Fruit fly (Drosophila melanogaster) Kc167 (cell line): ENCODE measurements around the gene Rcc1.

Experiments
- Myc ChIP-seq: fragments of >200 bp; optimal IDR thresholded peaks from 2 replicates; lab custom pipeline; 2017; ENCODE audit warnings: missing external identifiers
- h ChIP-seq: fragments of >200 bp; optimal IDR thresholded peaks from 3 replicates; lab custom pipeline; 2018; ENCODE audit warnings: missing external identifiers
- ttk ChIP-seq: sonication (Bioruptor generic); optimal IDR thresholded peaks from 2 replicates; lab custom pipeline; 2017; ENCODE audit warnings: missing external identifiers

DNA sequence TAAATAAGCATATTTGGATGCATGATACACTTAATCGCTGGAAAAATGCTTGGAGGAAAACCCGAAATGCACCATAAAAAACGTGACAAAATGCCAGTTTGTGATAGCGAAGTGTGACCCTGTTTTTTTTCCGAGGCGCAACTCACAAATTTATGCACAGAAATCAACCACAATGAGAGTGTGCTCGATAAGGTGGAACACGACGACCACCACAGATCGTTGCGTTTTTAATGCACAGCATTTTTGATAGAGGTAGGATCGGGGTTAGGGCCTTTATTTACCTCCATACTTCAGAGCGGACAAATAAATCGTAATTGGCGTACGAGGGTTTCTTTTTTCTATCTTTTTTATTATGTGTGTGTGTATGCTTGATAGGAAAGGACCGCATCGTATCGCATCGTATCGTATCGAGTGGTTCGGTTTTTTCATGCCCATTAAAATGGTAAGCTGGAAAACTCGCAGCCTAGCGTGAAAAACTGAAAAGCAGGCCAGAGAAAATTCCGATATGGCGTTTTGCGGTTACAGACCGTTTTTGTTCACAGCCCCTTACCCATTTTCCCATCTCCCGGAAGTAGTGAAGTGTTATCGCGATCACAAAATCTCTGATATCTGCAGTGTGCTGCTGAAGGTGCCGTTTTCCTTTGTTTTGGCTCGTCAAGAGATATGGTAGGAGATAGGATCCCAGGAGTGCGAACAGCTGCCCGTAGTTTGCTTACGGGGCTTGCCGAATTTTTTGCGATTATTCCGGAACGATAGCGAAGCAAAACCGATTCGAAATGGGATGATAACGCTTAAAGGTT lies 48.2 kb upstream of the Rcc1 start:
- no peak for TF ChIP-seq ttk (lab: Kevin White, UChicago)
- TF ChIP-seq h (lab: Kevin White, UChicago): no peak
- TF ChIP-seq Myc: no peak
